Fruit fly (Drosophila melanogaster): ENCODE data around the gene ORY.
"Not testable (repeated sequence)": the region's sequence is repeated elsewhere in the genome, so short reads cannot be mapped to it uniquely, and the experiment has no call there.

The ORY gene

DNA sequence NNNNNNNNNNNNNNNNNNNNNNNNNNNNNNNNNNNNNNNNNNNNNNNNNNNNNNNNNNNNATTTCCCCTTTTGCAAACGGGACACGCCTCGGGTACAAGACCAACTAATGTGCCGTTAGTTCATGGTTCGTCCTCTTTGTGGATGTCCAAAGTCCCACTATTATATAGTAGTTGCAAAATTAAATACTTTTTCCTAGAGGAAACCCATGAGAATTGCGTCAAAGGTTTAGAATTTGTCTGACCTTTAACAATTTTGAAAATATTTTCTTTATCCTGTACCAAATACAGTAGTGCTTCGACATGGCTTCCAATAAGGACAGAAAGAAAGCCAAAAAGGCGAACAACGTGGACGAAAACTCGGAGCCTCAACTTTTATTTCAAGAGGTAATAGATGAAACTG is at the start of gene ORY:
Gene ORY (plus strand): TSS at position 301 of the 400 bp plus-strand sequence.
- TF ChIP-seq usp (GFP tag; optimal IDR thresholded peaks at IDR 0.05) (no peak), pan (optimal IDR thresholded peaks at IDR 0.05) (no peak), CG8478 (optimal IDR thresholded peaks at IDR 0.05) (no peak), EcR (GFP tag; optimal IDR thresholded peaks at IDR 0.05) (no peak), psq (optimal IDR thresholded peaks at IDR 0.05) (no peak), Dll (optimal IDR thresholded peaks at IDR 0.05) (no peak)

DNA sequence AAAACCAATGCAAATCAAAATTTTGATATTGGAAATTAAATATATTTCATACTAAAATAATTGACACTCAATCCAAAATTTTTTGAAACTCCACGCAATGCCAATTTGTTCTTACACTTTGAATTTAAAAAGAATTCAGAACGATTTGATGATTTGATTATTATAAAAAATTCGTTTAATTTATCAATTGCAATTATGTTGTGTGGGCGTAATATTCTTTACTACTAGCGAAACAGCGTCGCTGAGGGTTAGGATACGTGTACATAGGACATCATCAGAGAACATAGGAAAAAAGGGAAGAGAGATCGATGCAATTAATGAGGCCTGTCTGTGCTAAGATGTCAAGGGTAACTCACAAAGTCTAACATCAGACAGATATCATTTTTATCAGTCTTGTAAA is 20.9 kb upstream of the ORY start, which contains the start of gene Pp1-Y2:
Gene Pp1-Y2 (minus strand): TSS at position 101 of the 400 bp plus-strand sequence.
- TF ChIP-seq usp (GFP tag; optimal IDR thresholded peaks at IDR 0.05) (no peak), EcR (GFP tag; optimal IDR thresholded peaks at IDR 0.05) (no peak), pan (optimal IDR thresholded peaks at IDR 0.05) (no peak), Dll (optimal IDR thresholded peaks at IDR 0.05) (no peak), psq (optimal IDR thresholded peaks at IDR 0.05) (no peak), CG8478 (optimal IDR thresholded peaks at IDR 0.05) (no peak)

DNA sequence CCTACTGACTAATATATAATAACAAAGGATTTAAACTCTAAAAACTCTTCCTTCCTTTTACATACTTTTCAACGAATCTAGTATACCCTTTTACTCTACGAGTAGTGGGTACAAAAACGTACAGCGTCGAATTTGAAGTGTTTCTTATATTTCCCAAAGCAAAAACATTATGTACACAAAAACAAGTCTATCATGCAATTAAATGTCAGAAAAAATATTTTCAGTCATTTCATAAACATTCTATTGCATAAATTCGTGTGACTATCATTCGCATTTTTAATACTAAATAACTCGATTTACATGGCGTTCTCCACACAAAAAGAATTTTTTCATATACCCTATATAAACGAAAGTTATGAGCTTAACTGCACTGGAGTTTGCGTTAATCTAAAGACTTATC is 88.2 kb downstream of the ORY start, which contains the start of gene CCY:
Gene CCY (plus strand): TSS at position 301 of the 400 bp plus-strand sequence.
- not testable (repeated sequence) for TF ChIP-seq usp (GFP tag; optimal IDR thresholded peaks at IDR 0.05); EcR (GFP tag; optimal IDR thresholded peaks at IDR 0.05); Dll (optimal IDR thresholded peaks at IDR 0.05)
